Worm (Caenorhabditis elegans): ENCODE measurements around the gene his-41.

his-41 gene

ce11 chrV:9561624-9562179, 16.4 kb downstream of the his-41 start, which contains the start of gene rgef-1:
TSS of gene rgef-1 (minus strand) at chrV:9561674.
- TF ChIP-seq him-1 (tag; optimal IDR thresholded peaks at IDR 0.05) = peak; percentile 61
- TF ChIP-seq dao-5 (tag; optimal IDR thresholded peaks at IDR 0.05) = no peak

- TF ChIP-seq him-1 (tag; optimal IDR thresholded peaks at IDR 0.05) (no peak), dao-5 (tag; optimal IDR thresholded peaks at IDR 0.05) (no peak), W03F9.2 (tag; optimal IDR thresholded peaks at IDR 0.05) (no peak)
Measured at ce11 chrV:9563585-9563984, 18.2 kb downstream of the his-41 start.

DNA sequence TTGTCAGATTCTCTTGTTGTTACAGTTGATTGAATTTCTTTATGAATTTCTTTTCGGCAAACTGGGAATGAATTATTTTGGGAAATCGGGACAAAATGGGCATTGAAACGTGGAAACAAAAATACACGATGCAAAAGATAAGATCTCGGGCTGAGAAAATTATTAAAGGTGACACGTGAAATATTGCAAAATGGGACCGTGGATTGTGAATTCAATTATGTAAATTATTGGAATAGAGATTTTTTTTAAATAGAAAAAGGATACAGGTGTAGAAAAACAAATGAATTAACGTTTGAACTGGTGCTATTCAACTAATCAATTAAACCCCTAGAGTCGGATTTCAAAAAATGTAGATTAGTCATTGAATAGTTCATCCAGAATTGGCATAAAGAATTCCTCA, 23.4 kb downstream of the his-41 start, which contains the start of gene F25B3.4:
Gene F25B3.4 (minus strand): TSS at position 101 of the 400 bp plus-strand sequence.
- TF ChIP-seq him-1 (tag; optimal IDR thresholded peaks at IDR 0.05) (no peak), dao-5 (tag; optimal IDR thresholded peaks at IDR 0.05) (no peak), W03F9.2 (tag; optimal IDR thresholded peaks at IDR 0.05) (no peak)

DNA sequence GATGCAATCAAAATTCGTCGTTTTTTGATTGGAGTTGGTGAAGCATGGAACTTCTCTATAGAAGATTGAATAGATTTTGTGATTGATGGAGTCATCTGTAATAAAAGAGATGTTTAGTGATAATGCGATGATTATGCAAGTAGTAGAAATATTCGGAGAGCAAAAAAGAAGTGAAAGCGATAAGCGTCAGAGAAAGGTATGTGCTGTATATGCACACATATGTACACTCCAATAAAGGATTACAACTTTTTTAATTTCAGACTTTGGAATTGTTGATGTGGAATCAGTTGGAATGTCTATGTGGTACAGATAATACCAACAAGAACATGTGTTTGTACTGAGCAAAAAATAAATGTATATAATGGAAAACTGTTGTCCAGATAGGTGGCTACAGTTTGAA, 24.9 kb downstream of the his-41 start, which contains the start of gene F25B3.5:
Gene F25B3.5 (minus strand): TSS at position 101 of the 400 bp plus-strand sequence.
- TF ChIP-seq him-1 (tag; optimal IDR thresholded peaks at IDR 0.05) (no peak), dao-5 (tag; optimal IDR thresholded peaks at IDR 0.05) (no peak), W03F9.2 (tag; optimal IDR thresholded peaks at IDR 0.05) (no peak)

DNA sequence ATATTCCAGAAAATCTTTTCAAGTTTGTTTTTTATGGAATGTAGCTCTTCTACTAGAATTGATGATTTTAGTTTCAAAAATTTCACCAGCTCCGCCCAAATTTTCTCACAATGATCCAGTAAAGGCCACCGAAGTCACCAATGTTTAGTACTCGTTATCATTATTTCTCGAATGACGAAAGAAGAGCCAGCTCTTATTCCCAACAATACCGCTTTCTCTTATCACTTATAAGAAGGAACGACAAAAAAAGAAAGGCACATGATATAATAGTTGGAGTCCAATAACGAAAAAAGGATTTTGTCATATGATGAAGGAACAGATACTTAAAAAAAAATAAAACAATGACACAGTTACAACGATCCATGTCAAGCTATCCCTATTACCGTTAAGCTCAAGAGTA, 25.7 kb downstream of the his-41 start:
- TF ChIP-seq W03F9.2 (tag; optimal IDR thresholded peaks at IDR 0.05) = no peak

DNA sequence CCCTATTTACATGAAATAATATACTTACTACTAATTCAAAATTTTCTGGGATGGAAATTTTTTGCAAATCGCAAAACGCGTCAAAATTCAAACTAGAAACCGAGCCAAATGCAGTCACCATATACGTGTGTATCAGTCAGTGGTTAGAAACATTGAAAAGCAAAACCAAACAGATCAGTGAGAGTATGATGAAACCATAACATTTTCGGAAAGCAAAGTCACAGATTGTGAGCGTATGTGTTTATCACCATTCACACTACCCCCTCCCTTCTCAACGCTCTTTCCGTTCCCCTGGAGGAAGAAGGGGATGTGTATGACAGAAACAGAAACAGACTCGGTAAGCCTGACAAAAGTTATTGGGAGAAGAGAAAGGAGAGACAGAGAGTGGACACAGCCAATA, 26.3 kb downstream of the his-41 start:
- no peak for TF ChIP-seq him-1 (tag; optimal IDR thresholded peaks at IDR 0.05)
- no peak for TF ChIP-seq dao-5 (tag; optimal IDR thresholded peaks at IDR 0.05)
- no peak for TF ChIP-seq W03F9.2 (tag; optimal IDR thresholded peaks at IDR 0.05)

DNA sequence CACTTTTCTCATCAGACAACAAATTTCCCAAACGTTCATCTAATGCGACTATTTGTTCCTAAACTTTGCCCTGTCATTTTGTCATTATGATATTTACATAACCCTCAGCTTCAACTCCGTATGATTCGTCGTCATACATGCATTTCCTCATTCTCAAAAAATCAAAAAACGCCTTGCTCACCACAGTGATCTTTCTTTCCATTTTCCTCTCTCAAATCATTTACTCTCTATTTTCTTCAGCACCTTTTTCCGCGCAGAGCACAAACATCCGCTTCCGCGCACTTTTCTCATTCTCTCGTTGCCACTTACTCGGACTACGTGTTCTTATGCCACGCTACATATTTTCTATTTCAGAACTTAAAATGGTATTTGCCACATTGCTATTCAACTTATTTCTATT, 31.7 kb downstream of the his-41 start, which contains the start of gene F25B3.2:
Gene F25B3.2 (plus strand): TSS at position 301 of the 400 bp plus-strand sequence.
- no peak for TF ChIP-seq him-1 (tag; optimal IDR thresholded peaks at IDR 0.05)
- TF ChIP-seq W03F9.2 (tag; optimal IDR thresholded peaks at IDR 0.05) = no peak
- no peak for TF ChIP-seq dao-5 (tag; optimal IDR thresholded peaks at IDR 0.05)

DNA sequence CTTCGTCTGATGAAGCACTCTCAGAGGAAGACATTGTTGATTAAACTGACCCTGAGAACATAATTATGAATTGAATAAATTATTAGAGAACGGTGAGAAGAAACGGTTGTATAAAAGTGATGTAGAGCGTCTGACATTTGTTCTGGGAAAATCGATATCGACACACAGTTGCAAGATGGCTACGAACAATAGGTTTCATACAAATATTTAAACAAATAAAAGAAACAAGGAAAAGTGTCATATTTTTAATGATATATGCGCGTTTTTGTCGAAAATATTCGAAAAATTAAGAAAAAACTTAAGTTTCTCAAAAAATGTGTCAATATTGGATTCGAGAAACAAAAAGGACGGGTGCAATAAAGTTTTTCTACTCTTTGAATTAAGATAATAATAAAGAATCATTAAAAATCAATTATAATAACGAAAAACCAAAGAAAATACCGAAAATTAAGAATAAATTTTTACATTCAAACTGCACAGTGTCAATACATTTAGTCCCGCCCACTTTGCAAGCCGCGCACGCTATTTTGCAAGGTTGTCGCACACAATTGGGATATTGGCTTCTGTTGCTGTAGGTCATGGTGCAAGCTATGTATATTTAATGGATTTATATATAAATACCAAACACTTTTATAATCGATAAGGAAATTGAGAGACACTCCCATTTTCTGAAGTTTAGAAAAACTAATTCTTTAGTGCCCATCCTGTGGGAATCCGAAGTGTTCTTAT, 37.4 kb downstream of the his-41 start, which contains the start of gene rtfo-1:
Gene rtfo-1 (minus strand): TSS at position 51 of the 729 bp plus-strand sequence.
- TF ChIP-seq him-1 (tag; optimal IDR thresholded peaks at IDR 0.05) = no peak
- no peak for TF ChIP-seq dao-5 (tag; optimal IDR thresholded peaks at IDR 0.05)
- no peak for TF ChIP-seq W03F9.2 (tag; optimal IDR thresholded peaks at IDR 0.05)

DNA sequence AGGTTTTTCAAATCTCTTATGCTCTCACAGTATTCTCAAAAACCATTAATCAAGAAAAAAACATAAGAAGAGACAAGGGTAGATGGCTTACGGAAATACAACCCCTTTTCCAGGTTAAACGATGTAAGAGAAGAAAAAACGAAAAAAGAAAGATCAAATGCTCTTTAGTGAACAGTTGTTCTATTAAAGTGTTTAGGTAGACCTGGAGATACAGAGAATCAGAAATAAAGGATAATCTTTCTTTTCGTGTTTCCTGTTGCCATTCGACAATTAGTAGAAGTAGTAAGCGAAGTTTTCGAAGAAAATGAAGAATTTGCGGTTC, 37.9 kb downstream of the his-41 start, which contains the start of gene K09G1.1:
Gene K09G1.1 (plus strand): TSS at position 223 of the 322 bp plus-strand sequence.
- TF ChIP-seq dao-5 (tag; optimal IDR thresholded peaks at IDR 0.05) (no peak), him-1 (tag; optimal IDR thresholded peaks at IDR 0.05) (no peak), W03F9.2 (tag; optimal IDR thresholded peaks at IDR 0.05) (no peak)

- TF ChIP-seq him-1 (tag; optimal IDR thresholded peaks at IDR 0.05) = no peak
- no peak for TF ChIP-seq W03F9.2 (tag; optimal IDR thresholded peaks at IDR 0.05)
Measured at ce11 chrV:9584263-9584662, 38.9 kb downstream of the his-41 start.

ce11 chrV:9587619-9588018, 42.3 kb downstream of the his-41 start:
- TF ChIP-seq W03F9.2 (tag; optimal IDR thresholded peaks at IDR 0.05) (no peak), him-1 (tag; optimal IDR thresholded peaks at IDR 0.05) (no peak), dao-5 (tag; optimal IDR thresholded peaks at IDR 0.05) (no peak)

- no peak for TF ChIP-seq dao-5 (tag; optimal IDR thresholded peaks at IDR 0.05)
- no peak for TF ChIP-seq him-1 (tag; optimal IDR thresholded peaks at IDR 0.05)
- TF ChIP-seq W03F9.2 (tag; optimal IDR thresholded peaks at IDR 0.05) = no peak
Measured at ce11 chrV:9588574-9588973, 43.2 kb downstream of the his-41 start.

DNA sequence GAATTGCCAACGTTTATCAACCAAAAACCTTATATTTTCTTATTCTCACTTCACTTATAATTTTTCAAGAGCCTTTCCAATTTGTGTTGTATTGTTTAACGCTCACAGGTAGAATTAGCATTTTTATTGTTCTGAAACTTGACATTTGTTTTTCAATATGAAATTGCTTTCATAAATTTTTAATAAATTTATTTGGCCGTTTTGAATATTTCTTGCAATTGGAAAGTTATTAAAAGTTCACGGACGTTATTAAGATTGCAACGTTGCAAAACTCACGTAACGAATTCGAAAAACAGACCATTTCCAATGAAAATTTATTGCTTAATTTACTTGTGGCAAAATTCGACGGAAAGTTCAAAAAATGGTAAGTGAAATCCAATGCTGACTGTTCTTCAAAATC, 45.0 kb downstream of the his-41 start, which contains the start of gene K09G1.2:
Gene K09G1.2 (plus strand): TSS at position 301 of the 400 bp plus-strand sequence.
- TF ChIP-seq W03F9.2 (tag; optimal IDR thresholded peaks at IDR 0.05) (no peak), him-1 (tag; optimal IDR thresholded peaks at IDR 0.05) (no peak), dao-5 (tag; optimal IDR thresholded peaks at IDR 0.05) (no peak)

Data from whole organism, L4/young adult.